Worm (Caenorhabditis elegans): ENCODE measurements around the gene ugt-67.

ce11 chrV:4857561-4857960 is 43.6 kb upstream of the ugt-67 start:
- TF ChIP-seq unc-39 (tag; optimal IDR thresholded peaks at IDR 0.05) (no peak), ceh-82 (tag; optimal IDR thresholded peaks at IDR 0.05) (no peak), jun-1 (tag; optimal IDR thresholded peaks at IDR 0.05) (no peak), lin-15B (tag; optimal IDR thresholded peaks at IDR 0.05) (no peak)
